Worm (Caenorhabditis elegans) whole organism, L4/young adult: ENCODE measurements around the gene gst-23.

ENCODE experiments used
- dao-5 ChIP-seq: sonication (generic microtip); optimal IDR thresholded peaks from 2 replicates; lab custom pipeline; 2016; ENCODE audit warnings: missing genotype, missing genetic modification characterization, moderate library complexity, missing compliant biosample characterization
- him-1 ChIP-seq: sonication (generic microtip); optimal IDR thresholded peaks from 2 replicates; lab custom pipeline; 2016; ENCODE audit warnings: missing genotype, missing genetic modification reagents, missing genetic modification characterization, missing compliant biosample characterization

- TF ChIP-seq him-1 (tag; lab: Kevin White, UChicago) (no peak), dao-5 (tag; lab: Kevin White, UChicago) (no peak)
These were observed 23.1 kb downstream of the gst-23 start, which contains the start of gene T28A11.17 for ce11 chrV:3266189-3266588.
